Fruit fly (Drosophila melanogaster): Measurements from ENCODE around the gene bdwf.

bdwf gene

dm6 chr3R:17062705-17063104 lies 19.8 kb upstream of the bdwf start (continued):
- TF ChIP-seq CG18262 (tag; optimal IDR thresholded peaks at IDR 0.05) (no peak), Poxn (GFP tag; IDR thresholded peaks at IDR 0.05) (no peak), Tbp (GFP tag; optimal IDR thresholded peaks at IDR 0.05) (no peak), Optix (GFP tag; IDR thresholded peaks at IDR 0.05) (no peak), CG7372 (GFP tag; IDR thresholded peaks at IDR 0.05) (no peak), CG33557 (GFP tag; optimal IDR thresholded peaks at IDR 0.05) (no peak), Rfx (GFP tag; IDR thresholded peaks at IDR 0.05) (0 out of 2 replicates have a peak, but pooled peaks have one; percentile 4), CG32532 (GFP tag; IDR thresholded peaks at IDR 0.05) (peak; percentile 36; the same call in 1 of the 2 replicates), sqz (GFP tag; optimal IDR thresholded peaks at IDR 0.05) (peak; percentile 67), gcm2 (GFP tag; optimal IDR thresholded peaks at IDR 0.05) (no peak), vvl (GFP tag; IDR thresholded peaks at IDR 0.05) (no peak), CG13894 (tag; optimal IDR thresholded peaks at IDR 0.05) (peak; percentile 39), CG12219 (GFP tag; optimal IDR thresholded peaks at IDR 0.05) (no peak), Meics (GFP tag; optimal IDR thresholded peaks at IDR 0.05) (no peak), H2.0 (GFP tag; IDR thresholded peaks at IDR 0.05) (no peak), D19A (tag; optimal IDR thresholded peaks at IDR 0.05) (no peak), Drgx (GFP tag; IDR thresholded peaks at IDR 0.05) (no peak), pfk (GFP tag; optimal IDR thresholded peaks at IDR 0.05) (peak; percentile 21), CG14050 (GFP tag; IDR thresholded peaks at IDR 0.05) (no peak), CG6813 (GFP tag; optimal IDR thresholded peaks at IDR 0.05) (no peak), CG10274 (GFP tag; optimal IDR thresholded peaks at IDR 0.05) (no peak), Dip3 (GFP tag; optimal IDR thresholded peaks at IDR 0.05) (no peak), CG11696 (GFP tag; IDR thresholded peaks at IDR 0.05) (no peak), Aef1 (GFP tag; IDR thresholded peaks at IDR 0.05) (no peak), CG10209 (GFP tag; optimal IDR thresholded peaks at IDR 0.05) (no peak), slou (GFP tag; optimal IDR thresholded peaks at IDR 0.05) (no peak), onecut (GFP tag; IDR thresholded peaks at IDR 0.05) (no peak), kay (GFP tag; optimal IDR thresholded peaks at IDR 0.05) (no peak), Mes4 (GFP tag; optimal IDR thresholded peaks at IDR 0.05) (no peak), Sox102F (GFP tag; optimal IDR thresholded peaks at IDR 0.05) (no peak), CG6175 (GFP tag; IDR thresholded peaks at IDR 0.05) (no peak), bigmax (GFP tag; optimal IDR thresholded peaks at IDR 0.05) (no peak)

dm6 chr3R:17061736-17062371 lies 18.9 kb upstream of the bdwf start:
- TF ChIP-seq C15 (GFP tag; IDR thresholded peaks at IDR 0.05) (no peak), nerfin-1 (tag; optimal IDR thresholded peaks at IDR 0.05) (no peak), Nf-YA (GFP tag; IDR thresholded peaks at IDR 0.05) (no peak), CG8478 (optimal IDR thresholded peaks at IDR 0.05) (peak; percentile 14), bbx (GFP tag; IDR thresholded peaks at IDR 0.05; ENCODE audit: partially characterized antibody) (no peak), CG11398 (GFP tag; optimal IDR thresholded peaks at IDR 0.05) (no peak), kni (GFP tag; optimal IDR thresholded peaks at IDR 0.05) (peak; percentile 53), CG4424 (GFP tag; optimal IDR thresholded peaks at IDR 0.05) (no peak), CG18764 (GFP tag; optimal IDR thresholded peaks at IDR 0.05) (no peak), ken (GFP tag; IDR thresholded peaks at IDR 0.05) (peak; percentile 51; the same call in 1 of the 3 replicates), Hmx (GFP tag; optimal IDR thresholded peaks at IDR 0.05) (no peak), CG8290 (GFP tag; optimal IDR thresholded peaks at IDR 0.05) (no peak), CG8290 (tag; optimal IDR thresholded peaks at IDR 0.05) (no peak), crol (GFP tag; IDR thresholded peaks at IDR 0.05) (peak; percentile 33; the same call in 1 of the 2 replicates), CG7786 (GFP tag; optimal IDR thresholded peaks at IDR 0.05) (no peak), Mad (GFP tag; optimal IDR thresholded peaks at IDR 0.05) (no peak), TFAM (GFP tag; optimal IDR thresholded peaks at IDR 0.05) (no peak), CG15479 (GFP tag; optimal IDR thresholded peaks at IDR 0.05) (peak; percentile 23), zen (tag; optimal IDR thresholded peaks at IDR 0.05) (peak; percentile 89), Dp (GFP tag; optimal IDR thresholded peaks at IDR 0.05) (no peak), lbe (GFP tag; optimal IDR thresholded peaks at IDR 0.05) (peak; percentile 12), CG5180 (GFP tag; optimal IDR thresholded peaks at IDR 0.05) (no peak)
